Worm (Caenorhabditis elegans): ENCODE data around the gene C04H4.1.

The C04H4.1 gene

ce11 chrII:7958544-7958943 lies at the start of gene C04H4.1:
C04H4.1 (plus strand) TSS chrII:7958844.
- no peak for TF ChIP-seq pag-3 (tag; optimal IDR thresholded peaks at IDR 0.05; ENCODE audit: borderline replicate concordance)
- no peak for TF ChIP-seq ztf-16 (tag; optimal IDR thresholded peaks at IDR 0.05)
- TF ChIP-seq hlh-8 (tag; optimal IDR thresholded peaks at IDR 0.05), result no peak
- no peak for TF ChIP-seq madf-2 (tag; optimal IDR thresholded peaks at IDR 0.05)
- no peak for TF ChIP-seq dmd-4 (tag; optimal IDR thresholded peaks at IDR 0.05; ENCODE audit: borderline replicate concordance)
- TF ChIP-seq C08G9.2 (tag; optimal IDR thresholded peaks at IDR 0.05), result no peak
- TF ChIP-seq pax-1 (tag; optimal IDR thresholded peaks at IDR 0.05), result no peak
- no peak for TF ChIP-seq ceh-14 (tag; optimal IDR thresholded peaks at IDR 0.05)

ce11 chrII:7911015-7911414 lies 47.6 kb upstream of the C04H4.1 start, which contains the start of gene ZK675.4:
ZK675.4 (plus strand) TSS chrII:7911315.
- no peak for TF ChIP-seq dve-1 (tag; optimal IDR thresholded peaks at IDR 0.05)
- TF ChIP-seq che-1 (tag; optimal IDR thresholded peaks at IDR 0.05), result no peak
- TF ChIP-seq K02D7.2 (tag; optimal IDR thresholded peaks at IDR 0.05), result no peak
- TF ChIP-seq rnt-1 (tag; optimal IDR thresholded peaks at IDR 0.05), result no peak
- no peak for TF ChIP-seq pros-1 (tag; optimal IDR thresholded peaks at IDR 0.05)
- no peak for TF ChIP-seq ahr-1 (tag; optimal IDR thresholded peaks at IDR 0.05)
- TF ChIP-seq hlh-15 (tag; optimal IDR thresholded peaks at IDR 0.05), result no peak
- no peak for TF ChIP-seq dmd-4 (tag; optimal IDR thresholded peaks at IDR 0.05; ENCODE audit: borderline replicate concordance)
- no peak for TF ChIP-seq ztf-16 (tag; optimal IDR thresholded peaks at IDR 0.05)
- no peak for TF ChIP-seq pax-1 (tag; optimal IDR thresholded peaks at IDR 0.05)
- no peak for TF ChIP-seq unc-42 (tag; optimal IDR thresholded peaks at IDR 0.05)

ce11 chrII:7920178-7920577 lies 38.5 kb upstream of the C04H4.1 start:
- TF ChIP-seq C38D4.7 (GFP tag; optimal IDR thresholded peaks at IDR 0.05) (no peak), eyg-1 (tag; optimal IDR thresholded peaks at IDR 0.05) (no peak), unc-42 (tag; optimal IDR thresholded peaks at IDR 0.05) (peak; percentile 37), ceh-2 (tag; optimal IDR thresholded peaks at IDR 0.05) (no peak), ceh-14 (tag; optimal IDR thresholded peaks at IDR 0.05) (no peak)

- peak; percentile 93 for TF ChIP-seq unc-42 (tag; optimal IDR thresholded peaks at IDR 0.05)
- TF ChIP-seq ceh-30 (tag; optimal IDR thresholded peaks at IDR 0.05), result no peak
- no peak for TF ChIP-seq gmeb-2 (tag; optimal IDR thresholded peaks at IDR 0.05)
- no peak for TF ChIP-seq pha-4 (tag; optimal IDR thresholded peaks at IDR 0.05)
- TF ChIP-seq che-1 (tag; optimal IDR thresholded peaks at IDR 0.05), result no peak
- no peak for TF ChIP-seq ref-2 (tag; optimal IDR thresholded peaks at IDR 0.05)
These were observed 37.5 kb upstream of the C04H4.1 start for ce11 chrII:7921155-7921554.

- no peak for TF ChIP-seq ceh-14 (tag; optimal IDR thresholded peaks at IDR 0.05)
- no peak for TF ChIP-seq tbx-7 (tag; optimal IDR thresholded peaks at IDR 0.05)
- TF ChIP-seq ceh-6 (GFP tag; optimal IDR thresholded peaks at IDR 0.05), result no peak
- TF ChIP-seq nfya-1 (tag; optimal IDR thresholded peaks at IDR 0.05), result no peak
- TF ChIP-seq fax-1 (tag; optimal IDR thresholded peaks at IDR 0.05), result no peak
- TF ChIP-seq ceh-24 (tag; optimal IDR thresholded peaks at IDR 0.05), result no peak
- TF ChIP-seq F13H6.1 (tag; optimal IDR thresholded peaks at IDR 0.05), result no peak
- TF ChIP-seq pha-4 (tag; optimal IDR thresholded peaks at IDR 0.05), result no peak
- no peak for TF ChIP-seq zip-5 (tag; optimal IDR thresholded peaks at IDR 0.05)
- TF ChIP-seq elt-4 (tag; optimal IDR thresholded peaks at IDR 0.05), result no peak
- TF ChIP-seq unc-55 (GFP tag; optimal IDR thresholded peaks at IDR 0.05), result no peak
- no peak for TF ChIP-seq sox-4 (tag; optimal IDR thresholded peaks at IDR 0.05)
- TF ChIP-seq fkh-10 (GFP tag; optimal IDR thresholded peaks at IDR 0.05), result no peak
- no peak for TF ChIP-seq nhr-11 (tag; optimal IDR thresholded peaks at IDR 0.05)
- TF ChIP-seq ttx-3 (tag; optimal IDR thresholded peaks at IDR 0.05), result no peak
- TF ChIP-seq ztf-16 (tag; optimal IDR thresholded peaks at IDR 0.05), result no peak
- no peak for TF ChIP-seq pqm-1 (tag; optimal IDR thresholded peaks at IDR 0.05)
These were observed 30.0 kb upstream of the C04H4.1 start, which contains the start of gene spv-1 for ce11 chrII:7928600-7928999. spv-1 (minus strand) TSS chrII:7928700.
